2 worm cellular contexts compared by ENCODE assay signal in the genomic region with DNA sequence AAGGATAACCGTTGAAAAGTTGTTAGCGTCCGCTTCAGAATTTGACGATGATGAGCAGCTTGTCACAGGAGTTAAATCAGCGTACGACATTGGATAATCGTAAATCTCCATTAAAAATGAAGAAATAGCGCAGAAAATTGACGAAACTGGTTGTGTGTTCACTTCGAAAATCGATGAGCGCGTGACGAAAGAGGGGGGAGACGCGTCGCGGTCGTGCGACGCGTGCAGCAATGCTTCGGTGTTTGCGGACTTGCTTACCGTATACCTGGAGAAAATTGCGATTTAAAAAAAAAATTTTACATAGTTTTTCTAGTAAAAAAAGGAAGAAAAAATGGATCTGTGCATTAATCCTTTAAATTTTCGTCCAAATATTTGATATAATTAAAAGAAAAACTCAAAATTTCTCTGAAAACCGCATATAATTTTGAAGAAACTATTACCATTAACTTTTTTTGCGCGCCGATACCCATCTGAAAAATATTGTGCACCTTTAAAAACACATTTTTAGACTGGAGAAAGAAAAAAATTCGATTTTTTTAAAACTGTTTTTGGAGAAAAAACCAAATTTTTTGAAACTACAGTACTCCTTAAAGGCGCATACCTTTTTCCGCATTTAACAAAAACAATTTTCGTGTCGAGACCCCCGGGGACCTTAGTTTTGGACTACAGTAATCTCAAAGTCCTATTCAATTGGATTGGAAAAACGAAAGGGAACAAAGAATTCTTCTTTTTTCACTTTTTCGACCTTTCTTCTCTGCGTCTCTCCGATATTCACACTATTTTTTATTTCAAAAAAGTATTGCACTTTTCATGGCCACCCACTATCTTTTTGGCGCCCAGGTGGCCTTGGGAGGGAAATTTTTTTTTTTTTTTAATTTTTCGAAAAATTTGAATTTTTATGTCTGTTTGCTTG.
TF ChIP-seq lines count a peak whose summit lies in the region.

No protein-coding gene starts in this region.

TF ChIP-seq in whole organism, L1 larva, 84 proteins besides CTCF, POLR2A, EP300 and RAD21 (continued from another document):
- TF ChIP-seq lin-35 (GFP tag; optimal IDR thresholded peaks at IDR 0.05; lab: Kevin White, UChicago) (peak; percentile 88 to 91), zag-1 (tag; optimal IDR thresholded peaks at IDR 0.05; lab: Kevin White, UChicago) (no peak), nhr-71 (tag; optimal IDR thresholded peaks at IDR 0.05; lab: Kevin White, UChicago) (peak; percentile 94), sptf-1 (tag; optimal IDR thresholded peaks at IDR 0.05; lab: Kevin White, UChicago) (no peak), lin-15B (tag; optimal IDR thresholded peaks at IDR 0.05; lab: Kevin White, UChicago) (peak; percentile 87), lin-39 (tag; optimal IDR thresholded peaks at IDR 0.05; lab: Kevin White, UChicago) (no peak), nhr-12 (tag; optimal IDR thresholded peaks at IDR 0.05; lab: Kevin White, UChicago) (no peak), nhr-77 (tag; optimal IDR thresholded peaks at IDR 0.05; lab: Kevin White, UChicago) (peak; percentile 63), aly-2 (tag; optimal IDR thresholded peaks at IDR 0.05; lab: Kevin White, UChicago) (peak; percentile 52), ceh-8 (GFP tag; optimal IDR thresholded peaks at IDR 0.05; lab: Kevin White, UChicago) (peak; percentile 44), ceh-82 (tag; optimal IDR thresholded peaks at IDR 0.05; lab: Kevin White, UChicago) (peak; percentile 82 to 95 (median 84)), jun-1 (tag; optimal IDR thresholded peaks at IDR 0.05; lab: Kevin White, UChicago) (peak; percentile 68), egl-13 (tag; optimal IDR thresholded peaks at IDR 0.05; lab: Kevin White, UChicago) (peak; percentile 65), xbp-1 (tag; optimal IDR thresholded peaks at IDR 0.05; lab: Kevin White, UChicago) (peak; percentile 83), ztf-11 (tag; optimal IDR thresholded peaks at IDR 0.05; lab: Kevin White, UChicago) (peak in 1 of 2 experiments; percentile 68), unc-130 (tag; optimal IDR thresholded peaks at IDR 0.05; lab: Kevin White, UChicago) (peak; percentile 86), nhr-47 (tag; optimal IDR thresholded peaks at IDR 0.05; lab: Kevin White, UChicago) (peak; percentile 89), fos-1 (tag; optimal IDR thresholded peaks at IDR 0.05; lab: Kevin White, UChicago) (peak; percentile 54), nhr-85 (tag; lab: Kevin White, UChicago) (peak; percentile 88), ces-1 (GFP tag; optimal IDR thresholded peaks at IDR 0.05; lab: Kevin White, UChicago) (no peak), unc-98 (GFP tag; IDR thresholded peaks at IDR 0.05; lab: Robert Waterston, UW) (no peak), pax-3 (tag; optimal IDR thresholded peaks at IDR 0.05; lab: Kevin White, UChicago) (peak; percentile 83), unc-30 (tag; optimal IDR thresholded peaks at IDR 0.05; lab: Kevin White, UChicago) (no peak), isw-1 (GFP tag; IDR thresholded peaks at IDR 0.05; lab: Robert Waterston, UW) (peak; percentile 84), fkh-8 (tag; optimal IDR thresholded peaks at IDR 0.05; lab: Kevin White, UChicago) (peak; percentile 89), snu-23 (GFP tag; optimal IDR thresholded peaks at IDR 0.05; lab: Kevin White, UChicago) (peak; percentile 92), tbx-2 (tag; optimal IDR thresholded peaks at IDR 0.05; lab: Kevin White, UChicago) (peak; percentile 88), irx-1 (tag; optimal IDR thresholded peaks at IDR 0.05; lab: Kevin White, UChicago) (peak; percentile 71), mef-2 (tag; optimal IDR thresholded peaks at IDR 0.05; lab: Kevin White, UChicago) (no peak), blmp-1 (tag; optimal IDR thresholded peaks at IDR 0.05; lab: Kevin White, UChicago) (peak; percentile 79), rnt-1 (tag; optimal IDR thresholded peaks at IDR 0.05; lab: Kevin White, UChicago) (peak; percentile 83)

TF ChIP-seq in whole organism, young adult, 124 proteins besides CTCF, POLR2A, EP300 and RAD21 (continued from another document):
- peak; percentile 31 for TF ChIP-seq efl-1 (GFP tag; optimal IDR thresholded peaks at IDR 0.05; lab: Kevin White, UChicago)
- no peak for TF ChIP-seq bed-1 (GFP tag; IDR thresholded peaks at IDR 0.05; lab: Robert Waterston, UW)
- peak; percentile 37; the same call in 1 of the 2 replicates for TF ChIP-seq let-526 (GFP tag; IDR thresholded peaks at IDR 0.05; lab: Robert Waterston, UW)
- peak; percentile 71 for TF ChIP-seq F52B5.7 (tag; optimal IDR thresholded peaks at IDR 0.05; lab: Kevin White, UChicago)
- no peak for TF ChIP-seq bed-2 (GFP tag; IDR thresholded peaks at IDR 0.05; lab: Robert Waterston, UW)
- TF ChIP-seq lsl-1 (GFP tag; optimal IDR thresholded peaks at IDR 0.05; lab: Kevin White, UChicago), result peak; percentile 77
- TF ChIP-seq xnd-1 (tag; optimal IDR thresholded peaks at IDR 0.05; lab: Kevin White, UChicago), result peak; percentile 13
- peak; percentile 75 for TF ChIP-seq nfyb-1 (GFP tag; IDR thresholded peaks at IDR 0.05; lab: Robert Waterston, UW)
- TF ChIP-seq K12H6.12 (tag; optimal IDR thresholded peaks at IDR 0.05; lab: Kevin White, UChicago), result peak; percentile 66
- no peak for TF ChIP-seq F22D6.2 (tag; optimal IDR thresholded peaks at IDR 0.05; lab: Kevin White, UChicago)
- peak; percentile 54 for TF ChIP-seq tbp1 (GFP tag; optimal IDR thresholded peaks at IDR 0.05; lab: Kevin White, UChicago)
- TF ChIP-seq hsf-1 (GFP tag; IDR thresholded peaks at IDR 0.05; lab: Robert Waterston, UW), result peak; percentile 64; the same call in 1 of the 2 replicates
- TF ChIP-seq F33H1.4 (GFP tag; IDR thresholded peaks at IDR 0.05; lab: Robert Waterston, UW), result peak; percentile 43
- TF ChIP-seq T26A5.8 (tag; optimal IDR thresholded peaks at IDR 0.05; lab: Kevin White, UChicago), result no peak
- TF ChIP-seq zfh-2 (GFP tag; conservative IDR thresholded peaks at IDR 0.05; lab: Robert Waterston, UW), result peak; percentile 77
- TF ChIP-seq ccch-3 (GFP tag; optimal IDR thresholded peaks at IDR 0.05; lab: Kevin White, UChicago), result no peak
- peak; percentile 1 for TF ChIP-seq snpc-3.4 (tag; optimal IDR thresholded peaks at IDR 0.05; lab: Kevin White, UChicago)
- peak; percentile 21 for TF ChIP-seq zim-3 (tag; optimal IDR thresholded peaks at IDR 0.05; lab: Kevin White, UChicago)
- TF ChIP-seq hrde-1 (tag; optimal IDR thresholded peaks at IDR 0.05; lab: Kevin White, UChicago; ENCODE audit: borderline replicate concordance), result no peak
- TF ChIP-seq Y67H2A.10 (GFP tag; conservative IDR thresholded peaks at IDR 0.05; lab: Robert Waterston, UW), result peak; percentile 60
- no peak for TF ChIP-seq ceh-40 (GFP tag; IDR thresholded peaks at IDR 0.05; lab: Robert Waterston, UW)
- TF ChIP-seq ztf-25 (GFP tag; IDR thresholded peaks at IDR 0.05; lab: Robert Waterston, UW), result peak; percentile 74
- TF ChIP-seq hmg-1.2 (GFP tag; IDR thresholded peaks at IDR 0.05; lab: Robert Waterston, UW), result peak; percentile 84
- peak; percentile 13 for TF ChIP-seq nhr-80 (tag; optimal IDR thresholded peaks at IDR 0.05; lab: Kevin White, UChicago)
- peak; percentile 50 for TF ChIP-seq madf-10 (tag; optimal IDR thresholded peaks at IDR 0.05; lab: Kevin White, UChicago)
- TF ChIP-seq ceh-79 (tag; optimal IDR thresholded peaks at IDR 0.05; lab: Kevin White, UChicago), result no peak
- peak; percentile 38; the same call in 1 of the 2 replicates for TF ChIP-seq lir-1 (GFP tag; conservative IDR thresholded peaks at IDR 0.05; lab: Robert Waterston, UW)
- TF ChIP-seq lin-54 (GFP tag; optimal IDR thresholded peaks at IDR 0.05; lab: Kevin White, UChicago), result peak; percentile 56
- TF ChIP-seq cebp-2 (GFP tag; IDR thresholded peaks at IDR 0.05; lab: Robert Waterston, UW), result no peak
- 0 out of 2 replicates have a peak, but pooled peaks have one; percentile 30 for TF ChIP-seq cebp-1 (GFP tag; IDR thresholded peaks at IDR 0.05; lab: Robert Waterston, UW)
- peak; percentile 84 for TF ChIP-seq cebp-1 (tag; optimal IDR thresholded peaks at IDR 0.05; lab: Kevin White, UChicago)
- TF ChIP-seq Y95B8A.8 (GFP tag; IDR thresholded peaks at IDR 0.05; lab: Robert Waterston, UW), result peak; percentile 85
- TF ChIP-seq mxl-1 (tag; optimal IDR thresholded peaks at IDR 0.05; lab: Kevin White, UChicago), result no peak
- TF ChIP-seq gei-17 (GFP tag; optimal IDR thresholded peaks at IDR 0.05; lab: Kevin White, UChicago), result peak; percentile 28
